Fruit fly (Drosophila melanogaster): Measurements from ENCODE around the gene CG14100.

CG14100 gene

DNA sequence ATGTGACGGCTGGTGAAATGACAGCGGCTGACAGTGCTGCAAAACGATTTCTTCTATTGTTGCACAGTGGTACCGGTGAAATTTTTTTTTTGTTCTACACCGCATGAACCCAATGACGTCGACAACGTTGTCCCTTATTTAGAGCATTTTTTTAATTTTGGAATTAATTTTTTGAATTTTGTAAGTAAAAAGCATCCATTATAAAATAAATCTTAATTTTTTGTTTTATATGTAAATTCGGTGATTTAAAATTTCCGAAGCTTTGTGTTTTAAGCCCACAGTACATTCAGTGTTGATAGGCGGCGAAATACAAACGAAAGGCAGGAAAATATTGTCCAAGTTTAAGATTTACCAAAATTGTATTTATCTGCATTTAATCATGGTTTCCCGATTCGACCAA is 21.8 kb upstream of the CG14100 start, which contains the start of the genes Lon and PIG-F (continued):
- peak; percentile 99 for TF ChIP-seq Met (GFP tag; optimal IDR thresholded peaks at IDR 0.05)
- TF ChIP-seq spab (GFP tag; optimal IDR thresholded peaks at IDR 0.05) = peak; percentile 98
- TF ChIP-seq dsx (GFP tag; optimal IDR thresholded peaks at IDR 0.05; ENCODE audit: poor library complexity, severe bottlenecking) = peak; percentile 96
- peak; percentile 99 for TF ChIP-seq lz (GFP tag; optimal IDR thresholded peaks at IDR 0.05)
- peak; percentile 99 for TF ChIP-seq topi (GFP tag; optimal IDR thresholded peaks at IDR 0.05)
- peak; percentile 97 for TF ChIP-seq Gug (GFP tag; IDR thresholded peaks at IDR 0.05)
- peak; percentile 99 for TF ChIP-seq Sox15 (GFP tag; optimal IDR thresholded peaks at IDR 0.05)
- TF ChIP-seq eg (GFP tag; IDR thresholded peaks at IDR 0.05) = peak; percentile 97; the same call in 2 of the 3 replicates

DNA sequence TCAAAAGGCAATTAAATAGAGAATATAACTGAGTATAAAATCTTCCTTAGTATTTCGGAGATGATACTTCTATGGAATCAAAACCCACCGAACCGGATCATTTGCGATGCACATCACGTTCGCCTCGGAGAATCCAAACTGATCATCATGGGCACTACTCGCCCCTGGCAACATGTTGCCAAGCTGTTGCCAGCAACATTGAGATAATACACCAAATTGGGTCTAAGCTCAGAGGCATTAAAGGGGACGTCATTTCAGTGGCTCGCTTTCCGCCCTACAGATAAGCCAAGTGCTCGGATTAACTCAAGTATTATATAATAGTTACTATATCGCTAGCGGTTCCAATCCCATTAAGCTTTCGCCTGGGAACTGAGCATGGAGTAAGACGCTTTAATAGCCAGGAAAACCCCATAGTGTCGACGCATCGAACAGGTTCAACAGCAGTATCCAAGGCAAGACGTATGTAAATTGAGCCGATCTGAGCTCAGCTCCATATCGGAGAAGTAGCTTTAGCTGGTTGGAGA is 15.7 kb upstream of the CG14100 start, which contains the start of the genes lush and CG9372:
lush (minus strand) TSS at position 117 of the 524 bp plus-strand sequence.
CG9372 (plus strand) TSS at position 235 of the 524 bp plus-strand sequence.
- TF ChIP-seq ss (GFP tag; optimal IDR thresholded peaks at IDR 0.05) (no peak), acj6 (GFP tag; optimal IDR thresholded peaks at IDR 0.05) (no peak), Sox14 (GFP tag; optimal IDR thresholded peaks at IDR 0.05) (no peak), Blimp-1 (GFP tag; optimal IDR thresholded peaks at IDR 0.05) (no peak), CG3032 (tag; optimal IDR thresholded peaks at IDR 0.05) (no peak), CG8632 (GFP tag; optimal IDR thresholded peaks at IDR 0.05) (no peak), CG1621 (tag; optimal IDR thresholded peaks at IDR 0.05) (no peak), achi (GFP tag; optimal IDR thresholded peaks at IDR 0.05) (no peak), Met (GFP tag; optimal IDR thresholded peaks at IDR 0.05) (no peak), spab (GFP tag; optimal IDR thresholded peaks at IDR 0.05) (no peak), CG32006 (GFP tag; optimal IDR thresholded peaks at IDR 0.05) (no peak), CG6163 (GFP tag; IDR thresholded peaks at IDR 0.05) (no peak), Sox15 (GFP tag; optimal IDR thresholded peaks at IDR 0.05) (no peak), CG10669 (GFP tag; optimal IDR thresholded peaks at IDR 0.05) (no peak)

DNA sequence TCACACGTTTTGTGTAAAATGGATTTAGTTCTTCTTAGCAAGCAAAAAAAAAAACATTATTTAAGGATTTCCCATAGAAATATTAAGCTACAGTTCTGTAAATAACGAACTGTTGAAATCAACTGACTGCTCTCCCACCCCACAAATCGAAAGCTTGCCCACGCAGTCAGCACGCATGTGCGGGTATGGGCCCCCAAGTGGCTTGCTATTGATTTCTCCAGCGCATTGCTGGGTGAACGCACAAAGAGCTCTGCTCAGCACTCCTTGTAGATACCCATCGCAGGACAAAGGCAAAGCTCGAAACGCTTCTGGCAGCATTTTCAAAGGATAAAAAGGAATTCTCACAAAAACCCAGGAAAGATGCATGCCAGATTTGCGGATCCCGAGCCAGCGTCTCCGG is 11.1 kb upstream of the CG14100 start, which contains the start of gene CG9368:
CG9368 (plus strand) TSS at position 221 of the 400 bp plus-strand sequence.
- TF ChIP-seq CG8119 (GFP tag; IDR thresholded peaks at IDR 0.05) (no peak), Smox (GFP tag; optimal IDR thresholded peaks at IDR 0.05) (no peak), Eip75B (GFP tag; optimal IDR thresholded peaks at IDR 0.05) (no peak), CG9139 (GFP tag; optimal IDR thresholded peaks at IDR 0.05) (no peak), fkh (GFP tag; optimal IDR thresholded peaks at IDR 0.05) (no peak)

DNA sequence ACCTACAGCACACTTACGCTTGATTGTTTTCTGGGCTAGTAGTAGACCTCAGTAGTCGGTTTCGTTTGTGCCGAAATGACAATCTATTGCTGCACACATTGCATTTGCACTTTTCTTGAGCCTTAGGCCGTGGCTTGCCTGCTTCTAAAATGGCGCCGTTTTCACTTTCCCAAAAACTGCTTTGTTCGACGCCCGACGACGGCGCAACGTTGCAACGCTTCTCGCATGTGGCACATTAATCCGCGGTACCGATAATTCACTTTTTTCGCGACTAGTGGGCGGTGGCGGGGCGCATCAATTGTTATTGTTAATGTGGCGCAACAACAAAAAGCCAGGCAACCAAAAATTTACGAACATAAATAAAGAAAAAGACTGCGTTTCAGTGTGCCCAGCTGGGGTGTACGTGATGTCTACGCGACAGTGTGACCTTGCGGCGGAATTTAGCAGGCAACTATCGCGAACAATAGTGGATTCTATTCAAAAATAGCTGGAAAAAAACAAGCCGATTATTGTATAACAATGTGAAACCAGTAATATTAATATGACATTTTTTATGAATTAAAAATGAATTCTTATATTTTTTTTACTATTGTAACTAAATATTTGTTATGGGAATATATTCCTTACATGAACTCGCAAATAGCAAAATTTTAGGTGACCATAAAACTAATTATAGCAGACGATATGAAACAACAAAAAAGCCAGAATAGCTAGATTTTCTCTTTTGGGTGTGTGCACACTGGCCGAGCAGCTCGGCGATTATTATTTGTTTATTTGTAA is 8.2 kb upstream of the CG14100 start, which contains the start of the genes ash1 and Taf6:
ash1 (minus strand) TSS at position 387 of the 780 bp plus-strand sequence.
Taf6 (plus strand) TSS at position 720 of the 780 bp plus-strand sequence.
- TF ChIP-seq Blimp-1 (GFP tag; optimal IDR thresholded peaks at IDR 0.05) = peak; percentile 89
- TF ChIP-seq Sox102F (GFP tag; optimal IDR thresholded peaks at IDR 0.05) = no peak
- TF ChIP-seq Eip93F (GFP tag; optimal IDR thresholded peaks at IDR 0.05) = peak; percentile 13
- TF ChIP-seq pdm3 (GFP tag; optimal IDR thresholded peaks at IDR 0.05) = no peak

DNA sequence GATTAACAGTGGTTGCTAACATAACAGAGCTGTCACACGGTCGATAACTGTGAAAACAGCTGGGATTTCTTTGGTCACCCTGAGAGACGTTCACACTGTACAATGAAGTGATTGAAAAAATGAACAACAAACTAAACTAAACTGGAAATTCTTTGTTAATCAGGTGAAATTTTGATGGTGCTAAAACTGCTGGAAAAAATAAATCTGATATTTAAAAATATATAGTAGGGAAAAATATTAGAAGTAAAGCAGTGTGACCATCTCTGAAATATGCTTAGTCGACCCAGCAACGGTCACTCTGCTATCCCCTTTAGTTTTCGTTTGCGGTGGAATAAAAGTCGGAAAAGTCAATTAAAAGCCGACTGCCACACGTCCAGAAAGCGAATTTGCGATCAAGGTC is 4.3 kb downstream of the CG14100 start, which contains the start of the genes CG9231 and CG9330:
CG9231 (minus strand) TSS at position 25 of the 400 bp plus-strand sequence.
CG9330 (plus strand) TSS at position 275 of the 400 bp plus-strand sequence.
- TF ChIP-seq Eip78C (GFP tag) (peak; percentile 87), CG31627 (GFP tag; optimal IDR thresholded peaks at IDR 0.05) (peak; percentile 18), Met (GFP tag; optimal IDR thresholded peaks at IDR 0.05) (peak; percentile 23), Hr4 (GFP tag; optimal IDR thresholded peaks at IDR 0.05) (peak; percentile 10), Eip93F (GFP tag; optimal IDR thresholded peaks at IDR 0.05) (no peak), vri (GFP tag; optimal IDR thresholded peaks at IDR 0.05) (peak; percentile 5), CG11902 (GFP tag; optimal IDR thresholded peaks at IDR 0.05) (no peak), Smox (GFP tag; optimal IDR thresholded peaks at IDR 0.05) (peak; percentile 23), achi (GFP tag; optimal IDR thresholded peaks at IDR 0.05) (peak; percentile 83), cyc (GFP tag; optimal IDR thresholded peaks at IDR 0.05) (peak; percentile 17), topi (GFP tag; optimal IDR thresholded peaks at IDR 0.05) (peak; percentile 11), eg (GFP tag; IDR thresholded peaks at IDR 0.05) (no peak), esn (GFP tag; optimal IDR thresholded peaks at IDR 0.05) (peak; percentile 49), CG8632 (GFP tag; optimal IDR thresholded peaks at IDR 0.05) (no peak), salr (GFP tag; optimal IDR thresholded peaks at IDR 0.05) (no peak), CG10631 (GFP tag; optimal IDR thresholded peaks at IDR 0.05) (no peak), Hr39 (GFP tag; optimal IDR thresholded peaks at IDR 0.05) (peak; percentile 17), Sox14 (GFP tag; optimal IDR thresholded peaks at IDR 0.05) (peak; percentile 47), pdm3 (GFP tag; optimal IDR thresholded peaks at IDR 0.05) (no peak), CG16779 (tag; optimal IDR thresholded peaks at IDR 0.05) (no peak), CG3032 (tag; optimal IDR thresholded peaks at IDR 0.05) (peak; percentile 25), lz (GFP tag; optimal IDR thresholded peaks at IDR 0.05) (peak; percentile 22)

Measured in whole organism, prepupa.